Worm (Caenorhabditis elegans): ENCODE measurements around the gene plc-4.

DNA sequence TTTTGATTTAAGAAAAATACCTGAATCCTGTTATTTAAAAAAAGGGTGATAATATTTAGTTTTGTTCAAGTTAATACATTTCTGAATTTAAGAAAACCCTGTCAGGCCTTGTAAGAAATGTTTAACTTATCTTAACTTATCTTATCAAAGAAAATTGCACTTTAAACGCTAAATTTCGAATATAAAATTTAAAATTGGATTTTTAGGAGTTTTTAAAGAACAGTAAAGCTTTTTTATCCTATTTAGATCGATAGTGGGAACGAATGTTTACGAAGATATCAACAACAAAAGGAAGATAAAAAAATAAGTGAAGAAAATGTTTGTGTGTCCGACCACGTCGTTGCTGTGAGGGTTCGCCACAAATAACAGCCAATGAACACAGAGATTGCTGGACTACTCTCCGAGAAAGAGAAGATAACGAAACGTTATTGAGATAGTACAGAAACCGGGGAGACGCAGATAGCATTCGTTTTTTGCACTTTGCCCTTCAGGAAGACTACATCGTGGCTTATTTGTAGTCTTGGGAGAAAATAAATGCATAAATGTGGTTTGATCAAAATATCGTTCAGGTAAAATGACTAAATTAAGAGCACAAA, 40.6 kb upstream of the plc-4 start, which contains the start of gene dif-1:
- no peak for TF ChIP-seq dao-5 (tag; optimal IDR thresholded peaks at IDR 0.05)
- no peak for TF ChIP-seq him-1 (tag; optimal IDR thresholded peaks at IDR 0.05)
- peak; percentile 52 for TF ChIP-seq W03F9.2 (tag; optimal IDR thresholded peaks at IDR 0.05)
